Worm (Caenorhabditis elegans) whole organism, young adult: Measurements from ENCODE around the gene F54B11.9.
A peak's percentile ranks its signal among the peaks of the same experiment; 100 is the strongest.

Experiments used
- F22D6.2 ChIP-seq: sonication (generic microtip); optimal IDR thresholded peaks from 2 replicates; lab custom pipeline; 2016; ENCODE audit warnings: mild to moderate bottlenecking, missing genetic modification characterization, missing compliant biosample characterization
- F55B11.4 ChIP-seq: sonication (generic microtip); optimal IDR thresholded peaks from 2 replicates; lab custom pipeline; 2016; ENCODE audit warnings: missing compliant biosample characterization, missing genetic modification characterization, borderline replicate concordance; ENCODE audit not compliant: insufficient read depth
- K12H6.12 ChIP-seq: fragments of 200-800 bp; sonication (Bioruptor generic); optimal IDR thresholded peaks from 2 replicates; lab custom pipeline; 2018; ENCODE audit warnings: mild to moderate bottlenecking, missing genetic modification characterization, missing compliant biosample characterization
- T26A5.8 ChIP-seq: sonication (generic microtip); optimal IDR thresholded peaks from 2 replicates; lab custom pipeline; 2016; ENCODE audit warnings: missing genetic modification characterization, missing compliant biosample characterization
- Y53G8AR.9 ChIP-seq: fragments of 200-800 bp; sonication (Bioruptor generic); conservative IDR thresholded peaks from 2 replicates; pipeline ENCODE4 v1.3.6; 2022; ENCODE audit warnings: missing genetic modification reagents, missing genetic modification characterization, missing compliant biosample characterization
- Y79H2A.3 ChIP-seq: fragments of 200-800 bp; sonication (Bioruptor generic); conservative IDR thresholded peaks from 2 replicates; pipeline ENCODE4 v1.3.6; 2022; ENCODE audit warnings: missing genetic modification reagents, missing genetic modification characterization, missing compliant biosample characterization
- akir-1 ChIP-seq: fragments of 200-800 bp; sonication (Bioruptor generic); optimal IDR thresholded peaks from 2 replicates; lab custom pipeline; 2018; ENCODE audit warnings: mild to moderate bottlenecking, missing genetic modification characterization, moderate library complexity, missing compliant biosample characterization
- aptf-2 ChIP-seq: fragments of 200-800 bp; sonication (Bioruptor generic); conservative IDR thresholded peaks from 2 replicates; pipeline ENCODE4 v1.3.6; 2022; ENCODE audit warnings: missing genetic modification reagents, missing genetic modification characterization, missing compliant biosample characterization
- ceh-40 ChIP-seq: fragments of 200-800 bp; sonication (Bioruptor generic); IDR thresholded peaks from 2 replicates; pipeline ENCODE4 v1.3.6; 2022; ENCODE audit warnings: missing genetic modification characterization, missing compliant biosample characterization
- ceh-91 ChIP-seq: fragments of 200-800 bp; sonication (Bioruptor generic); IDR thresholded peaks from 2 replicates; pipeline ENCODE4 v1.3.6; 2022; ENCODE audit warnings: missing genetic modification reagents, missing genetic modification characterization, missing compliant biosample characterization
- dox-1 ChIP-seq: fragments of 200-800 bp; sonication (Bioruptor generic); IDR thresholded peaks from 2 replicates; pipeline ENCODE4 v1.3.6; 2022; ENCODE audit warnings: missing genetic modification reagents, missing genetic modification characterization, missing compliant biosample characterization
- ets-4 ChIP-seq: fragments of 200-800 bp; sonication (Bioruptor generic); optimal IDR thresholded peaks from 2 replicates; lab custom pipeline; 2018; ENCODE audit warnings: mild to moderate bottlenecking, missing genetic modification characterization, missing compliant biosample characterization
- fkh-3 ChIP-seq: sonication (generic microtip); optimal IDR thresholded peaks from 2 replicates; lab custom pipeline; 2016; ENCODE audit warnings: mild to moderate bottlenecking, missing genetic modification characterization, missing compliant biosample characterization
- gei-17 ChIP-seq: fragments of 200-800 bp; sonication (Bioruptor generic); optimal IDR thresholded peaks from 2 replicates; lab custom pipeline; 2018; ENCODE audit warnings: mild to moderate bottlenecking, missing genetic modification characterization, missing compliant biosample characterization
- hmg-1.2 ChIP-seq: fragments of 200-800 bp; sonication (Bioruptor generic); IDR thresholded peaks from 2 replicates; pipeline ENCODE4 v1.3.6; 2022; ENCODE audit warnings: missing genetic modification reagents, missing genetic modification characterization, missing compliant biosample characterization
- hmg-20 ChIP-seq: fragments of 200-800 bp; sonication (Bioruptor generic); IDR thresholded peaks from 2 replicates; pipeline ENCODE4 v1.3.6; 2022; ENCODE audit warnings: missing genetic modification reagents, missing genetic modification characterization, missing compliant biosample characterization
- hsf-1 ChIP-seq: fragments of 200-800 bp; sonication (Bioruptor generic); IDR thresholded peaks from 2 replicates; pipeline ENCODE4 v1.3.6; 2022; ENCODE audit warnings: missing genetic modification reagents, missing genetic modification characterization, missing compliant biosample characterization
- lin-26 ChIP-seq: fragments of 200-800 bp; sonication (Bioruptor generic); IDR thresholded peaks from 2 replicates; pipeline ENCODE4 v1.3.6; 2022; ENCODE audit warnings: missing genetic modification reagents, missing genetic modification characterization, missing compliant biosample characterization
- lin-35 ChIP-seq, 3 experiments: fragments of 150-350 bp in 2 of 3; sonication (generic microtip) in 1 of 3; optimal IDR thresholded peaks; 2 replicates each; lab custom pipeline; 2014 to 2018; ENCODE audit warnings: missing biosample characterization in 3 of 3, missing genetic modification characterization in 3 of 3, missing genetic modification reagents in 3 of 3
- lir-1 ChIP-seq: fragments of 200-800 bp; sonication (Bioruptor generic); conservative IDR thresholded peaks from 2 replicates; pipeline ENCODE4 v1.3.6; 2022; ENCODE audit warnings: missing genetic modification reagents, missing genetic modification characterization, missing compliant biosample characterization
- madf-3 ChIP-seq: fragments of 200-800 bp; sonication (Bioruptor generic); IDR thresholded peaks from 2 replicates; pipeline ENCODE4 v1.3.6; 2022; ENCODE audit warnings: missing genetic modification reagents, missing genetic modification characterization, missing compliant biosample characterization
- mel-28 ChIP-seq: sonication (generic microtip); optimal IDR thresholded peaks from 2 replicates; lab custom pipeline; 2016; ENCODE audit warnings: borderline replicate concordance, mild to moderate bottlenecking, missing genetic modification characterization, missing compliant biosample characterization
- nhr-120 ChIP-seq: fragments of 200-800 bp; sonication (Bioruptor generic); IDR thresholded peaks from 2 replicates; pipeline ENCODE4 v1.3.6; 2022; ENCODE audit warnings: missing genetic modification characterization, missing compliant biosample characterization
- nhr-27 ChIP-seq: fragments of 200-800 bp; sonication (Bioruptor generic); optimal IDR thresholded peaks from 2 replicates; lab custom pipeline; 2018; ENCODE audit warnings: mild to moderate bottlenecking, missing genetic modification characterization, moderate library complexity, missing compliant biosample characterization
- nhr-80 ChIP-seq: sonication (generic microtip); optimal IDR thresholded peaks from 2 replicates; lab custom pipeline; 2016; ENCODE audit warnings: missing genetic modification characterization, missing compliant biosample characterization
- snpc-1.1 ChIP-seq: sonication (generic microtip); optimal IDR thresholded peaks from 2 replicates; lab custom pipeline; 2017; ENCODE audit warnings: missing genetic modification characterization, mild to moderate bottlenecking, missing compliant biosample characterization, antibody characterized with exemption, moderate library complexity, missing genotype, missing genetic modification reagents; ENCODE audit not compliant: insufficient read depth
- snpc-4 ChIP-seq, 5 experiments: fragments of 150-350 bp in 1 of 5; sonication (generic microtip) in 4 of 5; optimal IDR thresholded peaks; 2 replicates each; lab custom pipeline; 2014 to 2018; ENCODE audit warnings: missing genetic modification characterization in 5 of 5, missing biosample characterization in 3 of 5, antibody characterized with exemption in 2 of 5, mild to moderate bottlenecking in 2 of 5, missing compliant biosample characterization in 2 of 5, missing genotype in 2 of 5, moderate library complexity in 2 of 5, missing genetic modification reagents in 1 of 5
- tlf-1 ChIP-seq: fragments of 200-800 bp; sonication (Bioruptor generic); optimal IDR thresholded peaks from 2 replicates; lab custom pipeline; 2018; ENCODE audit warnings: mild to moderate bottlenecking, missing genetic modification characterization, missing compliant biosample characterization
- unc-62 ChIP-seq: fragments of 150-350 bp; optimal IDR thresholded peaks from 2 replicates; lab custom pipeline; 2014; ENCODE audit warnings: missing biosample characterization, missing genetic modification reagents, missing genetic modification characterization
- ztf-18 ChIP-seq: sonication (generic microtip); optimal IDR thresholded peaks from 2 replicates; lab custom pipeline; 2016; ENCODE audit warnings: missing genotype, mild to moderate bottlenecking, missing genetic modification characterization, missing compliant biosample characterization
- ztf-22 ChIP-seq: fragments of 200-800 bp; sonication (Bioruptor generic); optimal IDR thresholded peaks from 2 replicates; lab custom pipeline; 2018; ENCODE audit warnings: mild to moderate bottlenecking, missing genetic modification characterization, moderate library complexity, missing compliant biosample characterization
- ztf-26 ChIP-seq: sonication (generic microtip); optimal IDR thresholded peaks from 2 replicates; lab custom pipeline; 2017; ENCODE audit warnings: missing genetic modification characterization, missing compliant biosample characterization
- ztf-6 ChIP-seq: fragments of 200-800 bp; sonication (Bioruptor generic); IDR thresholded peaks from 2 replicates; pipeline ENCODE4 v1.3.6; 2022; ENCODE audit warnings: missing genetic modification reagents, missing genetic modification characterization, missing compliant biosample characterization

Gene F54B11.9

DNA sequence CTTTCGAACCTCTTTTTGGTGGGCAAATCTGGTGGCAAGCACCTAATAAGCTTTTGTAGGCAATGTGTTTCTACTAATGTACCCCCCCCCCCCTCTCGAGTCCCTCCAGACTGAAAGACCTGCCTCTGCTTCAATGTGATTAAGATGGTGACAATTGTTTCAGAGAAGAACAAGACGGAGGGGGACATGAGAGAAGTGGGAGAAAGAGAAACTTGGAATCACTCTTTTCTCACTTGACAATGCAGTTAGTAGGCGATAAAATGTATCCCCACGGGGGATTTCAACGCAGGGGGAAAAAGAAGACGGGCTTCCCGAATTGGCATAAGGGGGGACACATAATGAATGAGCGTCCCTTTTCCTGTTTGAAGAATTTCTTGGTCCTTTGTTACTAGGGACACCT is 26.9 kb downstream of the F54B11.9 start:
- TF ChIP-seq hsf-1 = 0 out of 2 replicates have a peak, but pooled peaks have one; percentile 34
- TF ChIP-seq aptf-2 (GFP tag; lab: Robert Waterston, UW) = 0 out of 2 replicates have a peak, but pooled peaks have one; percentile 20
- no peak for TF ChIP-seq ztf-26

DNA sequence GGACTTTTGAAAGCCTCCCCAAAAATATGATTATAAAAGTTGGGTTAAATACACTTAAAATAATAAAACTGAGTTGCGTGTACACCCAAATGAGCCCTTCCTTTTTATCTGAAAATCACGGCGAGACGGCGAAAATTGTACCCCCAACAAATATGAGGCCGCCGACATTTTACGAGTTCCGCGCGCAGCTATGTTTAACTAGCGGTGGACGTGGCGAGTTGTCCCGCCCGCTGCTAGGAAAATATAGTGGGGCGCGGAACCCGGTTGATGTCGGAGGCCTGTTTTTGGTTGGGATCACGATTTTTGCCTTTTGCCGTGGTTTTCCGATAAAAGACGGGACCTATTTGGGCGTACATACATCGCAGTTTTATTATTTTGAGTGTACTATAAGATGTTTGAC is 27.7 kb downstream of the F54B11.9 start:
- TF ChIP-seq ztf-26 (no peak), tlf-1 (GFP tag; lab: Kevin White, UChicago) (no peak), snpc-4 (GFP tag; optimal IDR thresholded peaks at IDR 0.05; lab: Kevin White, UChicago) (no peak), snpc-4 (tag; optimal IDR thresholded peaks at IDR 0.05; lab: Kevin White, UChicago) (peak in 2 of 4 experiments; percentile 82 to 88), madf-3 (GFP tag; lab: Robert Waterston, UW) (no peak), F55B11.4 (tag; lab: Kevin White, UChicago) (no peak), hmg-1.2 (GFP tag; lab: Robert Waterston, UW) (peak; percentile 13; the same call in 1 of the 2 replicates), mel-28 (tag; lab: Kevin White, UChicago) (no peak), ceh-40 (GFP tag; lab: Robert Waterston, UW) (no peak), dox-1 (GFP tag; lab: Robert Waterston, UW) (no peak)
- TF ChIP-seq, all 124 proteins: peak for 2

DNA sequence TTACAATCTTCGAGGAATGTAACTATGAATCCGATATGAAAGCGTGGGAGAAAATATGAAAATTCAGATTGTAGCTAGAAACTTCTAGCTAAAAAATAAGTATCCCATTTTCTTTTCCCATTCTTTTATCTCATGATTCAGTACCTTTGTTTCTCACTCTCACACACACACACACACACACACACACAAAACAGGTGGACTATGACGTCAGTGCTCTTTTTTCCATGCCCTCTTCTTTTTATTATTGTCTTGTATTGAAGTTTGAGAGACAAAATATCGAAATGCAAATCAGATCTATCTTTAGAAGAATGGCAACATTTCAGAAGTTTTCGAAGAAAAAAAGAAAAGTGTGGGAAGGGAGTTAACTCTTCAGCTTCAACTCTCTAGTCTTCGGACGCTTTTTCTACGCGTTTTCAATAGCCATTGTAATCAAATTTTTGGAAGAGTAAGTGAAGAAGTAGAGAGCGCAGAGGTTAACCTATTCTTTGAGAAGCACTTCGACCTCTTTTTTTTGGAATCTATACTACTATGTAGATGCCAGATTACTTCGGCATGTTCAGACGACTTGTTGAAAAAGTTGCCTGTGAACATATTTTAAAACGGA is 28.6 kb downstream of the F54B11.9 start:
- TF ChIP-seq lin-35 (GFP tag; optimal IDR thresholded peaks at IDR 0.05; lab: Kevin White, UChicago) (no peak), lin-26 (GFP tag; lab: Robert Waterston, UW) (no peak), gei-17 (GFP tag; lab: Kevin White, UChicago) (no peak), hmg-20 (GFP tag; lab: Robert Waterston, UW) (no peak), ztf-26 (no peak), K12H6.12 (no peak), Y53G8AR.9 (no peak), ztf-22 (GFP tag; lab: Kevin White, UChicago) (no peak), ceh-91 (GFP tag; lab: Robert Waterston, UW) (no peak), mel-28 (tag; lab: Kevin White, UChicago) (no peak), nhr-27 (tag; lab: Kevin White, UChicago) (no peak), ztf-18 (no peak), dox-1 (GFP tag; lab: Robert Waterston, UW) (no peak), akir-1 (GFP tag; lab: Kevin White, UChicago) (no peak)

ce11 chrX:13637526-13637925 is 32.2 kb downstream of the F54B11.9 start:
- TF ChIP-seq unc-62 (GFP tag; lab: Kevin White, UChicago) = no peak
- no peak for TF ChIP-seq nhr-120
- no peak for TF ChIP-seq lin-35 (GFP tag; optimal IDR thresholded peaks at IDR 0.05; lab: Kevin White, UChicago)
- TF ChIP-seq snpc-1.1 = no peak
- no peak for TF ChIP-seq F22D6.2 (tag; lab: Kevin White, UChicago)
- no peak for TF ChIP-seq fkh-3 (tag; lab: Kevin White, UChicago)
- no peak for TF ChIP-seq tlf-1 (GFP tag; lab: Kevin White, UChicago)
- no peak for TF ChIP-seq ets-4
- TF ChIP-seq Y79H2A.3 (GFP tag; lab: Robert Waterston, UW) = no peak
- TF ChIP-seq T26A5.8 = no peak
- no peak for TF ChIP-seq lir-1 (GFP tag; lab: Robert Waterston, UW)
- TF ChIP-seq ztf-6 (GFP tag; lab: Robert Waterston, UW) = no peak
- TF ChIP-seq lin-26 (GFP tag; lab: Robert Waterston, UW) = no peak
- TF ChIP-seq nhr-80 (tag; lab: Kevin White, UChicago) = no peak
- TF ChIP-seq ztf-22 (GFP tag; lab: Kevin White, UChicago) = no peak
- TF ChIP-seq, all 124 proteins: peak for 0
